Worm (Caenorhabditis elegans) whole organism, L1 larva: ENCODE results near the gene rskd-1.

ENCODE experiments used
- C04F5.9 ChIP-seq: sonication (generic microtip); optimal IDR thresholded peaks from 2 replicates; lab custom pipeline; 2016; ENCODE audit warnings: missing genetic modification characterization, missing compliant biosample characterization
- F16B12.6 ChIP-seq: fragments of 150-350 bp; optimal IDR thresholded peaks from 2 replicates; lab custom pipeline; 2014; ENCODE audit warnings: missing biosample characterization, missing genetic modification characterization
- Y116A8C.19 ChIP-seq: sonication (generic microtip); optimal IDR thresholded peaks from 2 replicates; lab custom pipeline; 2016; ENCODE audit warnings: missing compliant biosample characterization, missing genetic modification characterization, borderline replicate concordance
- alr-1 ChIP-seq: fragments of 200-800 bp; sonication (Bioruptor generic); optimal IDR thresholded peaks from 2 replicates; lab custom pipeline; 2018; ENCODE audit warnings: borderline replicate concordance, mild to moderate bottlenecking, missing genetic modification characterization, missing compliant biosample characterization
- blmp-1 ChIP-seq: fragments of 150-350 bp; optimal IDR thresholded peaks from 2 replicates; lab custom pipeline; 2014; ENCODE audit warnings: missing biosample characterization, missing genetic modification characterization
- ceh-8 ChIP-seq: fragments of 200-800 bp; sonication (Bioruptor generic); optimal IDR thresholded peaks from 2 replicates; lab custom pipeline; 2018; ENCODE audit warnings: mild to moderate bottlenecking, missing genetic modification characterization, moderate library complexity, missing compliant biosample characterization
- ceh-82 ChIP-seq, 3 experiments: fragments of 150-350 bp in 1 of 3; sonication (generic microtip) in 2 of 3; optimal IDR thresholded peaks; 2 replicates each; lab custom pipeline; 2014 to 2017; ENCODE audit warnings: missing biosample characterization in 3 of 3, missing genetic modification characterization in 3 of 3
- ceh-90 ChIP-seq: sonication (generic microtip); optimal IDR thresholded peaks from 2 replicates; lab custom pipeline; 2016; ENCODE audit warnings: missing genetic modification characterization, missing compliant biosample characterization
- ces-1 ChIP-seq: fragments of 150-350 bp; optimal IDR thresholded peaks from 2 replicates; lab custom pipeline; 2014; ENCODE audit warnings: missing biosample characterization, missing genetic modification reagents, missing genetic modification characterization
- dpl-1 ChIP-seq, 3 experiments: fragments of 150-350 bp in 2 of 3; sonication (generic microtip) in 1 of 3; optimal IDR thresholded peaks; 2 replicates each; lab custom pipeline; 2014 to 2017; ENCODE audit warnings: missing biosample characterization in 3 of 3, missing genetic modification characterization in 3 of 3, missing genetic modification reagents in 3 of 3
- dsc-1 ChIP-seq: sonication (generic microtip); optimal IDR thresholded peaks from 2 replicates; lab custom pipeline; 2016; ENCODE audit warnings: mild to moderate bottlenecking, missing genetic modification characterization, missing compliant biosample characterization
- efl-1 ChIP-seq, 4 experiments: fragments of 150-350 bp; optimal IDR thresholded peaks in 3 of 4; peaks in 1 of 4; 1 replicate in 1 of 4; 2 replicates in 3 of 4; lab custom pipeline; 2014; ENCODE audit warnings: missing biosample characterization in 2 of 4, missing genetic modification characterization in 2 of 4, missing genetic modification reagents in 2 of 4
- egl-13 ChIP-seq: sonication (generic microtip); optimal IDR thresholded peaks from 2 replicates; lab custom pipeline; 2016; ENCODE audit warnings: missing genotype, missing genetic modification reagents, missing genetic modification characterization, missing compliant biosample characterization
- elt-2 ChIP-seq: sonication (generic microtip); optimal IDR thresholded peaks from 2 replicates; lab custom pipeline; 2016; ENCODE audit warnings: missing genetic modification characterization, mild to moderate bottlenecking, inconsistent platforms, missing compliant biosample characterization, missing genetic modification reagents
- fkh-4 ChIP-seq: sonication (generic microtip); optimal IDR thresholded peaks from 2 replicates; lab custom pipeline; 2016; ENCODE audit warnings: missing compliant biosample characterization, missing genetic modification characterization, borderline replicate concordance
- fkh-8 ChIP-seq: sonication (generic microtip); optimal IDR thresholded peaks from 2 replicates; lab custom pipeline; 2016; ENCODE audit warnings: mild to moderate bottlenecking, missing genetic modification characterization, missing compliant biosample characterization
- fos-1 ChIP-seq: fragments of 150-350 bp; optimal IDR thresholded peaks from 2 replicates; lab custom pipeline; 2014; ENCODE audit warnings: missing biosample characterization, missing genetic modification characterization
- grh-1 ChIP-seq: fragments of 200-800 bp; sonication (Bioruptor generic); IDR thresholded peaks from 2 replicates; pipeline ENCODE4 v1.3.6; 2022; ENCODE audit warnings: missing genetic modification reagents, missing genetic modification characterization, missing compliant biosample characterization
- hlh-17 ChIP-seq: fragments of 200-800 bp; sonication (Bioruptor generic); optimal IDR thresholded peaks from 2 replicates; lab custom pipeline; 2018; ENCODE audit warnings: missing genetic modification characterization, mild to moderate bottlenecking, missing compliant biosample characterization, moderate library complexity, borderline replicate concordance
- hlh-4 ChIP-seq: sonication (generic microtip); optimal IDR thresholded peaks from 2 replicates; lab custom pipeline; 2016; ENCODE audit warnings: mild to moderate bottlenecking, missing genetic modification characterization, missing compliant biosample characterization
- hpl-2 ChIP-seq: fragments of 150-350 bp; optimal IDR thresholded peaks from 2 replicates; lab custom pipeline; 2014; ENCODE audit warnings: missing biosample characterization, missing genetic modification reagents, missing genetic modification characterization
- irx-1 ChIP-seq: sonication (generic microtip); optimal IDR thresholded peaks from 2 replicates; lab custom pipeline; 2016; ENCODE audit warnings: missing genetic modification characterization, missing compliant biosample characterization
- jun-1 ChIP-seq: fragments of 150-350 bp; optimal IDR thresholded peaks from 2 replicates; lab custom pipeline; 2014; ENCODE audit warnings: missing biosample characterization, missing genetic modification reagents, missing genetic modification characterization
- lin-35 ChIP-seq, 2 experiments: fragments of 150-350 bp; optimal IDR thresholded peaks; 2 replicates each; lab custom pipeline; 2014; ENCODE audit warnings: missing biosample characterization in 2 of 2, missing genetic modification characterization in 2 of 2, missing genetic modification reagents in 2 of 2
- lin-39 ChIP-seq: fragments of 150-350 bp; optimal IDR thresholded peaks from 2 replicates; lab custom pipeline; 2014; ENCODE audit warnings: missing biosample characterization, missing genetic modification reagents, missing genetic modification characterization
- lir-3 ChIP-seq: sonication (generic microtip); optimal IDR thresholded peaks from 2 replicates; lab custom pipeline; 2016; ENCODE audit warnings: mild to moderate bottlenecking, missing genetic modification characterization, moderate library complexity, missing compliant biosample characterization; ENCODE audit not compliant: poor library complexity
- lsy-2 ChIP-seq, 2 experiments: fragments of 150-350 bp; optimal IDR thresholded peaks; 2 replicates each; lab custom pipeline; 2014; ENCODE audit warnings: missing biosample characterization in 2 of 2, missing genetic modification characterization in 2 of 2
- mdl-1 ChIP-seq, 2 experiments: fragments of 150-350 bp; optimal IDR thresholded peaks; 2 replicates each; lab custom pipeline; 2014 to 2017; ENCODE audit warnings: missing biosample characterization in 2 of 2, missing genetic modification characterization in 2 of 2, inconsistent platforms in 1 of 2
- mep-1 ChIP-seq: fragments of 150-350 bp; optimal IDR thresholded peaks from 2 replicates; lab custom pipeline; 2014; ENCODE audit warnings: missing biosample characterization, missing genetic modification characterization
- nhr-11 ChIP-seq: fragments of 150-350 bp; optimal IDR thresholded peaks from 2 replicates; lab custom pipeline; 2014; ENCODE audit warnings: missing biosample characterization, missing genetic modification characterization
- nhr-28 ChIP-seq: fragments of 150-350 bp; optimal IDR thresholded peaks from 2 replicates; lab custom pipeline; 2014; ENCODE audit warnings: missing biosample characterization, missing genetic modification characterization
- nhr-47 ChIP-seq: sonication (generic microtip); optimal IDR thresholded peaks from 2 replicates; lab custom pipeline; 2016; ENCODE audit warnings: mild to moderate bottlenecking, missing genetic modification characterization, moderate library complexity, missing compliant biosample characterization
- nhr-71 ChIP-seq: sonication (generic microtip); optimal IDR thresholded peaks from 2 replicates; lab custom pipeline; 2016; ENCODE audit warnings: mild to moderate bottlenecking, missing genetic modification characterization, moderate library complexity, missing compliant biosample characterization
- nhr-76 ChIP-seq: sonication (generic microtip); optimal IDR thresholded peaks from 2 replicates; lab custom pipeline; 2017; ENCODE audit warnings: missing biosample characterization, missing genetic modification characterization
- nhr-84 ChIP-seq: sonication (generic microtip); optimal IDR thresholded peaks from 2 replicates; lab custom pipeline; 2017; ENCODE audit warnings: missing biosample characterization, missing genetic modification characterization
- nhr-85 ChIP-seq: sonication (generic microtip); peaks from one replicate; lab custom pipeline; 2016; ENCODE audit warnings: missing genetic modification characterization, inconsistent platforms, missing compliant biosample characterization
- nhr-90 ChIP-seq: sonication (generic microtip); optimal IDR thresholded peaks from 2 replicates; lab custom pipeline; 2016; ENCODE audit warnings: mild to moderate bottlenecking, missing genetic modification characterization, missing compliant biosample characterization; ENCODE audit not compliant: poor library complexity
- pax-3 ChIP-seq: fragments of 200-800 bp; sonication (Bioruptor generic); optimal IDR thresholded peaks from 2 replicates; lab custom pipeline; 2018; ENCODE audit warnings: mild to moderate bottlenecking, missing genetic modification characterization, moderate library complexity, missing compliant biosample characterization
- pqm-1 ChIP-seq: sonication (generic microtip); optimal IDR thresholded peaks from 3 replicates; lab custom pipeline; 2017; ENCODE audit warnings: missing biosample characterization, missing genetic modification characterization
- rnt-1 ChIP-seq: sonication (generic microtip); optimal IDR thresholded peaks from 2 replicates; lab custom pipeline; 2016; ENCODE audit warnings: mild to moderate bottlenecking, missing genetic modification characterization, moderate library complexity, missing compliant biosample characterization
- skn-1 ChIP-seq: fragments of 150-350 bp; optimal IDR thresholded peaks from 2 replicates; lab custom pipeline; 2014; ENCODE audit warnings: missing biosample characterization, missing genetic modification characterization
- snpc-4 ChIP-seq: fragments of 150-350 bp; optimal IDR thresholded peaks from 2 replicates; lab custom pipeline; 2014; ENCODE audit warnings: missing biosample characterization, missing genetic modification characterization
- sox-4 ChIP-seq: sonication (generic microtip); optimal IDR thresholded peaks from 2 replicates; lab custom pipeline; 2016; ENCODE audit warnings: missing genetic modification characterization, missing compliant biosample characterization
- sup-37 ChIP-seq: fragments of 200-800 bp; sonication (Bioruptor generic); optimal IDR thresholded peaks from 2 replicates; lab custom pipeline; 2018; ENCODE audit warnings: mild to moderate bottlenecking, missing genetic modification characterization, missing compliant biosample characterization
- swsn-7 ChIP-seq: sonication (generic microtip); optimal IDR thresholded peaks from 2 replicates; lab custom pipeline; 2016; ENCODE audit warnings: missing genetic modification characterization, missing compliant biosample characterization
- tlp-1 ChIP-seq: fragments of 150-350 bp; optimal IDR thresholded peaks from 2 replicates; lab custom pipeline; 2014; ENCODE audit warnings: missing biosample characterization, missing genetic modification characterization
- unc-30 ChIP-seq: sonication (generic microtip); optimal IDR thresholded peaks from 2 replicates; lab custom pipeline; 2017; ENCODE audit warnings: missing biosample characterization, missing genetic modification characterization
- unc-98 ChIP-seq: fragments of 200-800 bp; sonication (Bioruptor generic); IDR thresholded peaks from 2 replicates; pipeline ENCODE4 v1.3.6; 2022; ENCODE audit warnings: missing genetic modification characterization, missing compliant biosample characterization
- zag-1 ChIP-seq: fragments of 150-350 bp; optimal IDR thresholded peaks from 2 replicates; lab custom pipeline; 2014; ENCODE audit warnings: missing biosample characterization, missing genetic modification characterization
- zip-4 ChIP-seq: fragments of 200-800 bp; sonication (Bioruptor generic); optimal IDR thresholded peaks from 2 replicates; lab custom pipeline; 2018; ENCODE audit warnings: mild to moderate bottlenecking, missing genetic modification characterization, moderate library complexity, missing compliant biosample characterization
- ztf-11 ChIP-seq, 2 experiments: sonication (generic microtip); optimal IDR thresholded peaks; 2 replicates each; lab custom pipeline; 2016 to 2017; ENCODE audit warnings: missing genetic modification characterization in 2 of 2, missing biosample characterization in 1 of 2, missing compliant biosample characterization in 1 of 2
- ztf-4 ChIP-seq: fragments of 150-350 bp; optimal IDR thresholded peaks from 2 replicates; lab custom pipeline; 2014; ENCODE audit warnings: missing biosample characterization, missing genetic modification characterization

The rskd-1 gene

DNA sequence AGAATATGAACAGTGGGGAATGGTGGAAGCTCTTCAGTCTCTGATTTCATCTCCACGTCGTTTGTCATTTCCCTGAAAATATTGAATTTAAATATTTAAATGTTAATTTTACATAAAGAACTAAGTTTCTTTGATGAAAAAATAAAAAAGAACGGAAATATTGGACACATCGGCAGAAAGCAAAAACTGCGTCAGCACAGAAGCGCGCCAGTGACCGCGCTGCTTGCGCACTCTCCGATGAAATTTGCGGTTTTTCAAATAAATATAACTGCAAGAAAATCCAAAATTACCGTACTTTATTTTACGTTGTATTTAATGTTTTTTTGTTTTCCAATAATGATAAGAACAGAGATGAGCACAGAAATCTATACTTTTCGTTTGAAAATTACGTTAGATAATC lies 3.2 kb upstream of the rskd-1 start, which contains the start of the genes srpa-68 and srh-16 (continued):
- TF ChIP-seq fos-1 (tag; lab: Kevin White, UChicago) = peak; percentile 58
- TF ChIP-seq fkh-4 (tag; lab: Kevin White, UChicago) = peak; percentile 15
- no peak for TF ChIP-seq pqm-1 (tag; lab: Kevin White, UChicago)
- TF ChIP-seq pax-3 (tag; lab: Kevin White, UChicago) = peak; percentile 91
- no peak; the same call in 1 of the 2 replicates for TF ChIP-seq unc-98 (GFP tag; lab: Robert Waterston, UW)
- peak; percentile 96 to 99 for TF ChIP-seq lin-35 (GFP tag; optimal IDR thresholded peaks at IDR 0.05; lab: Kevin White, UChicago)
- peak; percentile 91 to 93 (median 93) for TF ChIP-seq ceh-82 (tag; optimal IDR thresholded peaks at IDR 0.05; lab: Kevin White, UChicago)
- TF ChIP-seq nhr-71 (tag; lab: Kevin White, UChicago) = peak; percentile 95
- no peak for TF ChIP-seq ces-1 (GFP tag; lab: Kevin White, UChicago)
- peak; percentile 42 for TF ChIP-seq ceh-90
- TF ChIP-seq grh-1 (GFP tag; lab: Robert Waterston, UW) = peak; percentile 93
- peak; percentile 86 for TF ChIP-seq zip-4 (GFP tag; lab: Kevin White, UChicago)
- TF ChIP-seq fkh-8 (tag; lab: Kevin White, UChicago) = peak; percentile 76
- peak; percentile 91 for TF ChIP-seq nhr-11 (tag; lab: Kevin White, UChicago)
- TF ChIP-seq lsy-2 (tag; optimal IDR thresholded peaks at IDR 0.05; lab: Kevin White, UChicago) = peak; percentile 94
- no peak for TF ChIP-seq Y116A8C.19 (tag; lab: Kevin White, UChicago)
- TF ChIP-seq snpc-4 = peak; percentile 87
- peak; percentile 95 for TF ChIP-seq nhr-90 (tag; lab: Kevin White, UChicago)
- TF ChIP-seq jun-1 (tag; lab: Kevin White, UChicago) = peak; percentile 78
- TF ChIP-seq irx-1 (tag; lab: Kevin White, UChicago) = peak; percentile 90
- no peak for TF ChIP-seq alr-1 (tag; lab: Kevin White, UChicago)
- peak in 1 of 2 experiments; percentile 77 for TF ChIP-seq mdl-1 (tag; optimal IDR thresholded peaks at IDR 0.05; lab: Kevin White, UChicago)
- peak; percentile 82 to 99 for TF ChIP-seq efl-1 (optimal IDR thresholded peaks at IDR 0.05; lab: Kevin White, UChicago)
- peak; percentile 97 to 100 for TF ChIP-seq efl-1 (GFP tag; optimal IDR thresholded peaks at IDR 0.05 in 1 of 2; lab: Kevin White, UChicago)
- TF ChIP-seq blmp-1 (tag; lab: Kevin White, UChicago) = peak; percentile 72
- peak; percentile 5 for TF ChIP-seq hlh-4 (tag; lab: Kevin White, UChicago)
- peak; percentile 71 for TF ChIP-seq C04F5.9 (tag; lab: Kevin White, UChicago)
- TF ChIP-seq nhr-85 (tag; lab: Kevin White, UChicago) = peak; percentile 98
- TF ChIP-seq nhr-76 = no peak
- TF ChIP-seq zag-1 (tag; lab: Kevin White, UChicago) = no peak
- peak; percentile 71 to 80 for TF ChIP-seq ztf-11 (tag; optimal IDR thresholded peaks at IDR 0.05; lab: Kevin White, UChicago)
- peak; percentile 96 for TF ChIP-seq mep-1
- peak; percentile 93 for TF ChIP-seq swsn-7 (tag; lab: Kevin White, UChicago)
- peak; percentile 95 for TF ChIP-seq lin-39 (tag; lab: Kevin White, UChicago)
- peak; percentile 97 for TF ChIP-seq rnt-1 (tag; lab: Kevin White, UChicago)
- TF ChIP-seq tlp-1 (tag; lab: Kevin White, UChicago) = no peak
- peak; percentile 98 to 99 (median 99) for TF ChIP-seq dpl-1 (GFP tag; optimal IDR thresholded peaks at IDR 0.05; lab: Kevin White, UChicago)
- TF ChIP-seq nhr-47 = peak; percentile 96
- TF ChIP-seq elt-2 = peak; percentile 86
- TF ChIP-seq hlh-17 (GFP tag; lab: Kevin White, UChicago) = no peak
- peak; percentile 89 for TF ChIP-seq sup-37 (GFP tag; lab: Kevin White, UChicago)
- peak; percentile 94 for TF ChIP-seq dsc-1
- peak; percentile 88 for TF ChIP-seq egl-13 (tag; lab: Kevin White, UChicago)
- TF ChIP-seq nhr-28 (tag; lab: Kevin White, UChicago) = peak; percentile 12
- peak; percentile 41 for TF ChIP-seq unc-30 (tag; lab: Kevin White, UChicago)
- TF ChIP-seq sox-4 (tag; lab: Kevin White, UChicago) = peak; percentile 87
- TF ChIP-seq skn-1 (tag; lab: Kevin White, UChicago) = peak; percentile 90
- TF ChIP-seq ztf-4 = peak; percentile 59
- TF ChIP-seq nhr-84 (tag; lab: Kevin White, UChicago) = no peak
- peak; percentile 68 for TF ChIP-seq lir-3
- TF ChIP-seq hpl-2 (GFP tag; lab: Kevin White, UChicago) = peak; percentile 52
- peak; percentile 45 for TF ChIP-seq F16B12.6 (tag; lab: Kevin White, UChicago)
- peak; percentile 89 for TF ChIP-seq ceh-8 (GFP tag; lab: Kevin White, UChicago)
